Fruit fly (Drosophila melanogaster): Measurements from ENCODE around the gene Mocs1.

Gene Mocs1

dm6 chr3L:11101598-11101997 lies 31.3 kb downstream of the Mocs1 start, which contains the start of gene Elo68beta:
TSS of gene Elo68beta (minus strand) at chr3L:11101698.
- TF ChIP-seq CG7045 (GFP tag; optimal IDR thresholded peaks at IDR 0.05) (no peak), kay (GFP tag; ENCODE audit: borderline replicate concordance) (peak; percentile 19)

- TF ChIP-seq bab1 (GFP tag; optimal IDR thresholded peaks at IDR 0.05) (no peak), CG5204 (GFP tag; optimal IDR thresholded peaks at IDR 0.05) (no peak), kay (GFP tag; ENCODE audit: borderline replicate concordance) (no peak), cnc (optimal IDR thresholded peaks at IDR 0.05) (no peak), ovo (GFP tag; optimal IDR thresholded peaks at IDR 0.05) (no peak), CG14711 (tag; optimal IDR thresholded peaks at IDR 0.05) (no peak), Hr96 (GFP tag; optimal IDR thresholded peaks at IDR 0.05) (no peak), toe (GFP tag; optimal IDR thresholded peaks at IDR 0.05) (no peak), tj (GFP tag; optimal IDR thresholded peaks at IDR 0.05) (no peak), CG11617 (GFP tag; optimal IDR thresholded peaks at IDR 0.05) (no peak), Mnt (GFP tag; optimal IDR thresholded peaks at IDR 0.05) (no peak), cic (GFP tag; optimal IDR thresholded peaks at IDR 0.05) (no peak), pad (GFP tag; optimal IDR thresholded peaks at IDR 0.05) (no peak), Crg-1 (GFP tag; optimal IDR thresholded peaks at IDR 0.05) (no peak), CG33017 (tag; optimal IDR thresholded peaks at IDR 0.05) (no peak), CG1620 (GFP tag; optimal IDR thresholded peaks at IDR 0.05) (no peak), CG7101 (tag; optimal IDR thresholded peaks at IDR 0.05) (no peak)
Measured at dm6 chr3L:11102930-11103329, 32.6 kb downstream of the Mocs1 start, which contains the start of gene Elo68alpha. TSS of gene Elo68alpha (minus strand) at chr3L:11103030.

dm6 chr3L:11103773-11104172 lies 33.4 kb downstream of the Mocs1 start, which contains the start of gene CG32071:
TSS of gene CG32071 (minus strand) at chr3L:11103873.
- no peak for TF ChIP-seq CG5204 (GFP tag; optimal IDR thresholded peaks at IDR 0.05)
- TF ChIP-seq Hr96 (GFP tag; optimal IDR thresholded peaks at IDR 0.05): no peak
- no peak for TF ChIP-seq tj (GFP tag; optimal IDR thresholded peaks at IDR 0.05)
- no peak for TF ChIP-seq kay (GFP tag; ENCODE audit: borderline replicate concordance)
- TF ChIP-seq cic (GFP tag; optimal IDR thresholded peaks at IDR 0.05): no peak
- TF ChIP-seq Crg-1 (GFP tag; optimal IDR thresholded peaks at IDR 0.05): no peak
- TF ChIP-seq toe (GFP tag; optimal IDR thresholded peaks at IDR 0.05): no peak
- TF ChIP-seq CG14711 (tag; optimal IDR thresholded peaks at IDR 0.05): no peak
- TF ChIP-seq CG7101 (tag; optimal IDR thresholded peaks at IDR 0.05): no peak
- no peak for TF ChIP-seq Clk (GFP tag; optimal IDR thresholded peaks at IDR 0.05)
- TF ChIP-seq Mnt (GFP tag; optimal IDR thresholded peaks at IDR 0.05): no peak

dm6 chr3L:11107432-11107831 lies 37.1 kb downstream of the Mocs1 start, which contains the start of gene CG32073:
TSS of gene CG32073 (minus strand) at chr3L:11107582.
- TF ChIP-seq CG12768 (GFP tag; optimal IDR thresholded peaks at IDR 0.05) (no peak), ovo (GFP tag; optimal IDR thresholded peaks at IDR 0.05) (no peak)

dm6 chr3L:11107935-11108334 lies 37.6 kb downstream of the Mocs1 start, which contains the start of gene CG12522:
TSS of gene CG12522 (plus strand) at chr3L:11108235.
- TF ChIP-seq CG33017 (tag; optimal IDR thresholded peaks at IDR 0.05) (no peak), bab1 (GFP tag; optimal IDR thresholded peaks at IDR 0.05) (no peak), cic (GFP tag; optimal IDR thresholded peaks at IDR 0.05) (no peak), Clk (GFP tag; optimal IDR thresholded peaks at IDR 0.05) (no peak), CG14711 (tag; optimal IDR thresholded peaks at IDR 0.05) (no peak), CG7101 (tag; optimal IDR thresholded peaks at IDR 0.05) (no peak), pad (GFP tag; optimal IDR thresholded peaks at IDR 0.05) (no peak), toe (GFP tag; optimal IDR thresholded peaks at IDR 0.05) (no peak)

dm6 chr3L:11109454-11109853 lies 39.1 kb downstream of the Mocs1 start, which contains the start of the genes CG34012 and emei:
TSS of gene CG34012 (minus strand) at chr3L:11109505.
TSS of gene emei (plus strand) at chr3L:11109690.
- TF ChIP-seq Crg-1 (GFP tag; optimal IDR thresholded peaks at IDR 0.05) (no peak), toe (GFP tag; optimal IDR thresholded peaks at IDR 0.05) (no peak), CG11617 (GFP tag; optimal IDR thresholded peaks at IDR 0.05) (no peak), CG7045 (GFP tag; optimal IDR thresholded peaks at IDR 0.05) (no peak), CG5204 (GFP tag; optimal IDR thresholded peaks at IDR 0.05) (no peak), CG33017 (tag; optimal IDR thresholded peaks at IDR 0.05) (no peak), tj (GFP tag; optimal IDR thresholded peaks at IDR 0.05) (no peak), CG12768 (GFP tag; optimal IDR thresholded peaks at IDR 0.05) (no peak), cic (GFP tag; optimal IDR thresholded peaks at IDR 0.05) (no peak), bab1 (GFP tag; optimal IDR thresholded peaks at IDR 0.05) (no peak), cnc (optimal IDR thresholded peaks at IDR 0.05) (no peak), pad (GFP tag; optimal IDR thresholded peaks at IDR 0.05) (no peak), CG14711 (tag; optimal IDR thresholded peaks at IDR 0.05) (no peak), Clk (GFP tag; optimal IDR thresholded peaks at IDR 0.05) (no peak), Hr96 (GFP tag; optimal IDR thresholded peaks at IDR 0.05) (no peak)

dm6 chr3L:11112427-11112826 lies 42.1 kb downstream of the Mocs1 start:
- no peak for TF ChIP-seq CG5204 (GFP tag; optimal IDR thresholded peaks at IDR 0.05)
- no peak for TF ChIP-seq pad (GFP tag; optimal IDR thresholded peaks at IDR 0.05)
- no peak for TF ChIP-seq toe (GFP tag; optimal IDR thresholded peaks at IDR 0.05)
- TF ChIP-seq CG12768 (GFP tag; optimal IDR thresholded peaks at IDR 0.05): no peak
- no peak for TF ChIP-seq cic (GFP tag; optimal IDR thresholded peaks at IDR 0.05)
- TF ChIP-seq kay (GFP tag; ENCODE audit: borderline replicate concordance): no peak
- TF ChIP-seq Mnt (GFP tag; optimal IDR thresholded peaks at IDR 0.05): no peak
- no peak for TF ChIP-seq cnc (optimal IDR thresholded peaks at IDR 0.05)
- TF ChIP-seq Clk (GFP tag; optimal IDR thresholded peaks at IDR 0.05): no peak
- TF ChIP-seq Crg-1 (GFP tag; optimal IDR thresholded peaks at IDR 0.05): no peak
- TF ChIP-seq CG7045 (GFP tag; optimal IDR thresholded peaks at IDR 0.05): no peak
- TF ChIP-seq CG14711 (tag; optimal IDR thresholded peaks at IDR 0.05): no peak
- TF ChIP-seq bab1 (GFP tag; optimal IDR thresholded peaks at IDR 0.05): no peak
- TF ChIP-seq tj (GFP tag; optimal IDR thresholded peaks at IDR 0.05): no peak
- TF ChIP-seq CG1620 (GFP tag; optimal IDR thresholded peaks at IDR 0.05): no peak
- TF ChIP-seq CG11617 (GFP tag; optimal IDR thresholded peaks at IDR 0.05): no peak
- no peak for TF ChIP-seq ovo (GFP tag; optimal IDR thresholded peaks at IDR 0.05)

Measured in whole organism, adult.